Worm (Caenorhabditis elegans) whole organism, late embryonic: Measurements from ENCODE around the gene Y51A2D.13.

ENCODE experiments used
- ceh-22 ChIP-seq: sonication (generic microtip); optimal IDR thresholded peaks from 2 replicates; lab custom pipeline; 2017; ENCODE audit warnings: missing biosample characterization, missing genetic modification characterization
- ceh-9 ChIP-seq: sonication (generic microtip); optimal IDR thresholded peaks from 2 replicates; lab custom pipeline; 2016; ENCODE audit warnings: mild to moderate bottlenecking, missing genetic modification characterization, inconsistent platforms, missing compliant biosample characterization
- dmd-4 ChIP-seq: sonication (generic microtip); optimal IDR thresholded peaks from 2 replicates; lab custom pipeline; 2016; ENCODE audit warnings: borderline replicate concordance, missing genetic modification characterization, missing compliant biosample characterization
- nfya-1 ChIP-seq: sonication (generic microtip); optimal IDR thresholded peaks from 2 replicates; lab custom pipeline; 2017; ENCODE audit warnings: missing genetic modification characterization, mild to moderate bottlenecking, missing compliant biosample characterization, antibody characterized with exemption, moderate library complexity
- nhr-11 ChIP-seq: fragments of 150-350 bp; optimal IDR thresholded peaks from 2 replicates; lab custom pipeline; 2014; ENCODE audit warnings: missing biosample characterization, missing genetic modification characterization
- sox-4 ChIP-seq: sonication (generic microtip); optimal IDR thresholded peaks from 2 replicates; lab custom pipeline; 2017; ENCODE audit warnings: mild to moderate bottlenecking, missing genetic modification characterization, inconsistent platforms, missing compliant biosample characterization

DNA sequence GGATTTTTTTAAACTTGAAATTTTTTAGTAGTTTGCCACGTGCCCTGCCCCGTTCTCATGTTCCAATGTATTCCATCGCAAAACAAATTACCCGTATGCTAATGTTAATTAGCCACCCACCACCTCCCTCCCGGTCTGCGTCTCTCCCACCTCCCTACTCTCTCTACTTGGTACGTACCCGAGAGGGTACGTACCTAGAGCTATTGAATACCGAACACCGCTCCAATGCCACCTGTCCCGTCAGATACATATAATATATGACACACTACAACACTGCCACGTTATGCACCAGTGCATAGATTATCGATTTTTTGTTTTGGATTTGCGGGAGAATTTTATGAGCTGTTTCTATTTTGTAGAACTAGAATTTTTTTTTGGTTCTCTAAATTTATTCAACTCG lies 10.0 kb upstream of the Y51A2D.13 start:
- TF ChIP-seq nhr-11 (tag; lab: Kevin White, UChicago) (no peak), ceh-9 (tag; lab: Kevin White, UChicago) (no peak), dmd-4 (tag; lab: Kevin White, UChicago) (no peak), nfya-1 (tag; lab: Kevin White, UChicago) (no peak), ceh-22 (tag; lab: Kevin White, UChicago) (no peak), sox-4 (tag; lab: Kevin White, UChicago) (no peak)
